Worm (Caenorhabditis elegans) whole organism, L2 larva: Measurements from ENCODE around the gene C01F1.5.

Source experiments
- C34F6.9 ChIP-seq: fragments of 150-350 bp; optimal IDR thresholded peaks from 2 replicates; lab custom pipeline; 2014; ENCODE audit warnings: missing biosample characterization, missing genetic modification characterization
- F13H6.1 ChIP-seq: sonication (generic microtip); optimal IDR thresholded peaks from 2 replicates; lab custom pipeline; 2016; ENCODE audit warnings: missing genetic modification characterization, missing compliant biosample characterization
- R02D3.7 ChIP-seq: fragments of 150-350 bp; optimal IDR thresholded peaks from 2 replicates; lab custom pipeline; 2014; ENCODE audit warnings: missing biosample characterization, missing genetic modification characterization
- Y55F3AM.14 ChIP-seq: fragments of 200-800 bp; sonication (Bioruptor generic); optimal IDR thresholded peaks from 2 replicates; lab custom pipeline; 2018; ENCODE audit warnings: mild to moderate bottlenecking, missing genetic modification characterization, missing compliant biosample characterization
- ZK546.5 ChIP-seq: sonication (generic microtip); optimal IDR thresholded peaks from 2 replicates; lab custom pipeline; 2017; ENCODE audit warnings: missing biosample characterization, missing genetic modification characterization
- alr-1 ChIP-seq: fragments of 150-350 bp; optimal IDR thresholded peaks from 2 replicates; lab custom pipeline; 2014; ENCODE audit warnings: missing biosample characterization, missing genetic modification characterization
- aly-2 ChIP-seq: fragments of 150-350 bp; optimal IDR thresholded peaks from 2 replicates; lab custom pipeline; 2014; ENCODE audit warnings: missing biosample characterization, missing genetic modification characterization
- blmp-1 ChIP-seq: sonication (generic microtip); optimal IDR thresholded peaks from 2 replicates; lab custom pipeline; 2017; ENCODE audit warnings: missing genetic modification characterization, mild to moderate bottlenecking, missing compliant biosample characterization, antibody characterized with exemption, moderate library complexity; ENCODE audit not compliant: insufficient read depth
- ceh-16 ChIP-seq: fragments of 150-350 bp; optimal IDR thresholded peaks from 2 replicates; lab custom pipeline; 2014; ENCODE audit warnings: missing biosample characterization, missing genetic modification characterization
- crh-2 ChIP-seq: sonication (generic microtip); optimal IDR thresholded peaks from 2 replicates; lab custom pipeline; 2017; ENCODE audit warnings: missing biosample characterization, missing genetic modification characterization
- dmd-4 ChIP-seq: sonication (generic microtip); optimal IDR thresholded peaks from 2 replicates; lab custom pipeline; 2017; ENCODE audit warnings: missing biosample characterization, missing genetic modification characterization
- egl-27 ChIP-seq: sonication (generic microtip); optimal IDR thresholded peaks from 3 replicates; lab custom pipeline; 2017; ENCODE audit warnings: missing biosample characterization, missing genetic modification reagents, missing genetic modification characterization
- elt-1 ChIP-seq: fragments of 150-350 bp; optimal IDR thresholded peaks from 2 replicates; lab custom pipeline; 2014; ENCODE audit warnings: missing biosample characterization, missing genetic modification characterization
- fos-1 ChIP-seq: fragments of 150-350 bp; optimal IDR thresholded peaks from 2 replicates; lab custom pipeline; 2014; ENCODE audit warnings: missing biosample characterization, missing genetic modification characterization
- gmeb-1 ChIP-seq: fragments of 150-350 bp; optimal IDR thresholded peaks from 2 replicates; lab custom pipeline; 2014; ENCODE audit warnings: missing biosample characterization, missing genetic modification characterization
- lin-11 ChIP-seq: fragments of 150-350 bp; sonication (generic microtip); optimal IDR thresholded peaks from 2 replicates; lab custom pipeline; 2014; ENCODE audit warnings: missing biosample characterization, missing genetic modification characterization, inconsistent platforms, mixed read lengths
- lin-13 ChIP-seq: fragments of 150-350 bp; optimal IDR thresholded peaks from 2 replicates; lab custom pipeline; 2014; ENCODE audit warnings: missing biosample characterization, missing genetic modification reagents, missing genetic modification characterization
- lin-39 ChIP-seq: fragments of 150-350 bp; optimal IDR thresholded peaks from 2 replicates; lab custom pipeline; 2014; ENCODE audit warnings: missing biosample characterization, missing genetic modification reagents, missing genetic modification characterization
- lsy-2 ChIP-seq, 2 experiments: fragments of 150-350 bp in 1 of 2; sonication (generic microtip) in 1 of 2; optimal IDR thresholded peaks; 2 replicates each; lab custom pipeline; 2014 to 2017; ENCODE audit warnings: missing biosample characterization in 2 of 2, missing genetic modification characterization in 2 of 2
- mbf-1 ChIP-seq: sonication (generic microtip); optimal IDR thresholded peaks from 2 replicates; lab custom pipeline; 2017; ENCODE audit warnings: missing biosample characterization, missing genetic modification characterization
- mdl-1 ChIP-seq, 2 experiments: fragments of 150-350 bp in 1 of 2; sonication (generic microtip) in 1 of 2; optimal IDR thresholded peaks; 2 replicates each; lab custom pipeline; 2017; ENCODE audit warnings: missing biosample characterization in 2 of 2, missing genetic modification characterization in 2 of 2
- nhr-10 ChIP-seq: sonication (generic microtip); optimal IDR thresholded peaks from 2 replicates; lab custom pipeline; 2017; ENCODE audit warnings: missing biosample characterization, missing genetic modification characterization
- nhr-12 ChIP-seq: fragments of 150-350 bp; optimal IDR thresholded peaks from 2 replicates; lab custom pipeline; 2014; ENCODE audit warnings: missing biosample characterization, missing genetic modification characterization
- nhr-129 ChIP-seq: fragments of 150-350 bp; optimal IDR thresholded peaks from 2 replicates; lab custom pipeline; 2014; ENCODE audit warnings: missing biosample characterization, missing genetic modification characterization
- nhr-21 ChIP-seq: fragments of 150-350 bp; optimal IDR thresholded peaks from 2 replicates; lab custom pipeline; 2014; ENCODE audit warnings: missing biosample characterization, missing genetic modification characterization
- nhr-23 ChIP-seq: fragments of 150-350 bp; optimal IDR thresholded peaks from 2 replicates; lab custom pipeline; 2014; ENCODE audit warnings: missing biosample characterization, missing genetic modification reagents, missing genetic modification characterization
- nhr-25 ChIP-seq: fragments of 150-350 bp; sonication (generic microtip); optimal IDR thresholded peaks from 3 replicates; lab custom pipeline; 2014; ENCODE audit warnings: missing biosample characterization, missing genetic modification characterization
- nhr-6 ChIP-seq: fragments of 150-350 bp; optimal IDR thresholded peaks from 2 replicates; lab custom pipeline; 2014; ENCODE audit warnings: missing biosample characterization, missing genetic modification characterization
- nhr-77 ChIP-seq: fragments of 150-350 bp; optimal IDR thresholded peaks from 2 replicates; lab custom pipeline; 2014; ENCODE audit warnings: missing biosample characterization, missing genetic modification characterization
- sem-4 ChIP-seq: fragments of 150-350 bp; optimal IDR thresholded peaks from 2 replicates; lab custom pipeline; 2014; ENCODE audit warnings: missing biosample characterization, missing genetic modification reagents, missing genetic modification characterization
- skn-1 ChIP-seq: sonication (generic microtip); optimal IDR thresholded peaks from 2 replicates; lab custom pipeline; 2017; ENCODE audit warnings: missing biosample characterization, missing genetic modification characterization
- sma-3 ChIP-seq: sonication (generic microtip); optimal IDR thresholded peaks from 2 replicates; lab custom pipeline; 2016; ENCODE audit warnings: missing genetic modification reagents, missing genetic modification characterization, missing compliant biosample characterization
- snpc-4 ChIP-seq: fragments of 150-350 bp; optimal IDR thresholded peaks from 2 replicates; lab custom pipeline; 2014; ENCODE audit warnings: missing biosample characterization, missing genetic modification characterization
- unc-39 ChIP-seq: fragments of 150-350 bp; optimal IDR thresholded peaks from 2 replicates; lab custom pipeline; 2014; ENCODE audit warnings: missing biosample characterization, missing genetic modification characterization
- unc-55 ChIP-seq: fragments of 150-350 bp; sonication (generic microtip); optimal IDR thresholded peaks from 3 replicates; lab custom pipeline; 2014; ENCODE audit warnings: missing biosample characterization, missing genetic modification reagents, missing genetic modification characterization
- unc-62 ChIP-seq: fragments of 150-350 bp; optimal IDR thresholded peaks from 2 replicates; lab custom pipeline; 2014; ENCODE audit warnings: missing biosample characterization, missing genetic modification reagents, missing genetic modification characterization
- zag-1 ChIP-seq: fragments of 150-350 bp; optimal IDR thresholded peaks from 2 replicates; lab custom pipeline; 2014; ENCODE audit warnings: missing biosample characterization, missing genetic modification characterization
- ztf-1 ChIP-seq: fragments of 200-800 bp; sonication (Bioruptor generic); conservative IDR thresholded peaks from 2 replicates; pipeline ENCODE4 v1.3.6; 2022; ENCODE audit warnings: missing genetic modification characterization, missing compliant biosample characterization
- ztf-4 ChIP-seq: fragments of 150-350 bp; optimal IDR thresholded peaks from 2 replicates; lab custom pipeline; 2014; ENCODE audit warnings: missing biosample characterization, missing genetic modification characterization

C01F1.5 gene

ce11 chrII:4316011-4316410, 34.4 kb upstream of the C01F1.5 start, which contains the start of gene srw-40:
Gene srw-40 (minus strand): TSS chrII:4316111.
- no peak for TF ChIP-seq fos-1 (tag; lab: Kevin White, UChicago)
- TF ChIP-seq C34F6.9 (tag; lab: Kevin White, UChicago), result no peak
- TF ChIP-seq nhr-77 (tag; lab: Kevin White, UChicago), result no peak
- no peak for TF ChIP-seq alr-1 (tag; lab: Kevin White, UChicago)
- no peak for TF ChIP-seq sma-3 (GFP tag; lab: Kevin White, UChicago)
- TF ChIP-seq snpc-4 (tag; lab: Kevin White, UChicago), result no peak
- TF ChIP-seq unc-39 (tag; lab: Kevin White, UChicago), result no peak
- no peak for TF ChIP-seq unc-62 (GFP tag; lab: Kevin White, UChicago)
- TF ChIP-seq gmeb-1 (tag; lab: Kevin White, UChicago), result no peak
- no peak for TF ChIP-seq nhr-129 (tag; lab: Kevin White, UChicago)
- TF ChIP-seq crh-2 (tag; lab: Kevin White, UChicago), result no peak
- TF ChIP-seq ztf-1 (GFP tag; lab: Robert Waterston, UW), result no peak
- no peak for TF ChIP-seq unc-55 (GFP tag; lab: Kevin White, UChicago)
- TF ChIP-seq zag-1, result no peak
- no peak for TF ChIP-seq nhr-12 (tag; lab: Kevin White, UChicago)
- no peak for TF ChIP-seq dmd-4 (tag; lab: Kevin White, UChicago)

ce11 chrII:4312115-4312514, 30.5 kb upstream of the C01F1.5 start, which contains the start of gene plep-1:
Gene plep-1 (minus strand): TSS chrII:4312215.
- TF ChIP-seq ztf-1 (GFP tag; lab: Robert Waterston, UW) (no peak), zag-1 (no peak), sem-4 (tag; lab: Kevin White, UChicago) (no peak), lin-39 (tag; lab: Kevin White, UChicago) (no peak), lin-11 (tag; lab: Kevin White, UChicago) (no peak), nhr-23 (no peak), ZK546.5 (tag; lab: Kevin White, UChicago) (no peak), nhr-6 (tag; lab: Kevin White, UChicago) (no peak), lsy-2 (tag; optimal IDR thresholded peaks at IDR 0.05; lab: Kevin White, UChicago) (no peak), elt-1 (tag; lab: Kevin White, UChicago) (no peak), fos-1 (tag; lab: Kevin White, UChicago) (no peak), nhr-10 (no peak)

ce11 chrII:4306921-4307630, 25.4 kb upstream of the C01F1.5 start, which contains the start of gene Y52E8A.3:
Gene Y52E8A.3 (minus strand): TSS chrII:4306971.
- TF ChIP-seq snpc-4 (tag; lab: Kevin White, UChicago) (no peak), ceh-16 (no peak), R02D3.7 (tag; lab: Kevin White, UChicago) (no peak), aly-2 (tag; lab: Kevin White, UChicago) (no peak), nhr-6 (tag; lab: Kevin White, UChicago) (no peak)

- TF ChIP-seq mdl-1 (tag; optimal IDR thresholded peaks at IDR 0.05; lab: Kevin White, UChicago) (no peak), C34F6.9 (tag; lab: Kevin White, UChicago) (no peak), dmd-4 (tag; lab: Kevin White, UChicago) (no peak), F13H6.1 (tag; lab: Kevin White, UChicago) (no peak), Y55F3AM.14 (GFP tag; lab: Kevin White, UChicago) (no peak), ceh-16 (no peak), unc-55 (GFP tag; lab: Kevin White, UChicago) (no peak), alr-1 (tag; lab: Kevin White, UChicago) (no peak), ztf-4 (no peak), zag-1 (no peak), fos-1 (tag; lab: Kevin White, UChicago) (no peak), ztf-1 (GFP tag; lab: Robert Waterston, UW) (no peak), nhr-12 (tag; lab: Kevin White, UChicago) (no peak)
These were observed 19.7 kb upstream of the C01F1.5 start, which contains the start of gene gtf-2F1 for ce11 chrII:4301307-4301706. Gene gtf-2F1 (plus strand): TSS chrII:4301607.

ce11 chrII:4299227-4299703, 17.6 kb upstream of the C01F1.5 start, which contains the start of gene sco-1:
Gene sco-1 (plus strand): TSS chrII:4299653.
- TF ChIP-seq R02D3.7 (tag; lab: Kevin White, UChicago), result peak; percentile 100
- peak; percentile 93 to 97 for TF ChIP-seq lsy-2 (tag; optimal IDR thresholded peaks at IDR 0.05; lab: Kevin White, UChicago)
- TF ChIP-seq nhr-25, result peak; percentile 96
- peak; percentile 94 for TF ChIP-seq nhr-21 (tag; lab: Kevin White, UChicago)
- peak; percentile 31 for TF ChIP-seq dmd-4 (tag; lab: Kevin White, UChicago)
- TF ChIP-seq Y55F3AM.14 (GFP tag; lab: Kevin White, UChicago), result peak; percentile 84
- TF ChIP-seq egl-27 (tag; lab: Kevin White, UChicago), result peak; percentile 95
- TF ChIP-seq blmp-1, result peak; percentile 74
- TF ChIP-seq sem-4 (tag; lab: Kevin White, UChicago), result peak; percentile 94
- peak; percentile 72 for TF ChIP-seq ZK546.5 (tag; lab: Kevin White, UChicago)
- peak; percentile 98 for TF ChIP-seq sma-3 (GFP tag; lab: Kevin White, UChicago)
- TF ChIP-seq nhr-12 (tag; lab: Kevin White, UChicago), result peak; percentile 34
- TF ChIP-seq skn-1 (tag; lab: Kevin White, UChicago), result peak; percentile 4
- peak; percentile 49 for TF ChIP-seq nhr-10
- peak in 1 of 2 experiments; percentile 70 for TF ChIP-seq mdl-1 (tag; optimal IDR thresholded peaks at IDR 0.05; lab: Kevin White, UChicago)
- TF ChIP-seq F13H6.1 (tag; lab: Kevin White, UChicago), result peak; percentile 94
- TF ChIP-seq lin-11 (tag; lab: Kevin White, UChicago), result peak; percentile 96
- peak; percentile 97 for TF ChIP-seq crh-2 (tag; lab: Kevin White, UChicago)
- peak; percentile 73 for TF ChIP-seq nhr-77 (tag; lab: Kevin White, UChicago)
- TF ChIP-seq snpc-4 (tag; lab: Kevin White, UChicago), result peak; percentile 85
- TF ChIP-seq ztf-1 (GFP tag; lab: Robert Waterston, UW), result no peak
- peak; percentile 97 for TF ChIP-seq lin-13 (GFP tag; lab: Kevin White, UChicago)
- TF ChIP-seq mbf-1, result no peak
- peak; percentile 95 for TF ChIP-seq ceh-16
